Fruit fly (Drosophila melanogaster) whole organism, embryonic: ENCODE measurements around the gene ppk24.

ENCODE experiments used
- CG10267 ChIP-seq: fragments of 200-800 bp; sonication (Bioruptor generic); optimal IDR thresholded peaks from 2 replicates; lab custom pipeline; 2018; ENCODE audit warnings: missing biosample characterization, mild to moderate bottlenecking, missing genetic modification characterization, moderate library complexity
- Meics ChIP-seq: fragments of 200-800 bp; sonication (Bioruptor generic); optimal IDR thresholded peaks from 2 replicates; lab custom pipeline; 2017; ENCODE audit warnings: missing biosample characterization, mild to moderate bottlenecking, missing genetic modification characterization
- Poxn ChIP-seq: fragments of 200-800 bp; sonication (Bioruptor generic); IDR thresholded peaks from 2 replicates; pipeline ENCODE4 v1.3.6; 2022; ENCODE audit warnings: missing biosample characterization, missing genetic modification characterization
- TFAM ChIP-seq: fragments of 200-800 bp; sonication (Bioruptor generic); optimal IDR thresholded peaks from 2 replicates; lab custom pipeline; 2017; ENCODE audit warnings: missing biosample characterization, missing genetic modification characterization, inconsistent platforms

dm6 chr3R:31265430-31265829 is at the start of gene ppk24:
- TF ChIP-seq CG10267 (tag; lab: Kevin White, UChicago) (no peak), Meics (GFP tag; lab: Kevin White, UChicago) (no peak), TFAM (GFP tag; lab: Kevin White, UChicago) (no peak), Poxn (GFP tag; lab: Robert Waterston, UW) (no peak)
